Fruit fly (Drosophila melanogaster): ENCODE data around the gene CG14443.

Gene CG14443

DNA sequence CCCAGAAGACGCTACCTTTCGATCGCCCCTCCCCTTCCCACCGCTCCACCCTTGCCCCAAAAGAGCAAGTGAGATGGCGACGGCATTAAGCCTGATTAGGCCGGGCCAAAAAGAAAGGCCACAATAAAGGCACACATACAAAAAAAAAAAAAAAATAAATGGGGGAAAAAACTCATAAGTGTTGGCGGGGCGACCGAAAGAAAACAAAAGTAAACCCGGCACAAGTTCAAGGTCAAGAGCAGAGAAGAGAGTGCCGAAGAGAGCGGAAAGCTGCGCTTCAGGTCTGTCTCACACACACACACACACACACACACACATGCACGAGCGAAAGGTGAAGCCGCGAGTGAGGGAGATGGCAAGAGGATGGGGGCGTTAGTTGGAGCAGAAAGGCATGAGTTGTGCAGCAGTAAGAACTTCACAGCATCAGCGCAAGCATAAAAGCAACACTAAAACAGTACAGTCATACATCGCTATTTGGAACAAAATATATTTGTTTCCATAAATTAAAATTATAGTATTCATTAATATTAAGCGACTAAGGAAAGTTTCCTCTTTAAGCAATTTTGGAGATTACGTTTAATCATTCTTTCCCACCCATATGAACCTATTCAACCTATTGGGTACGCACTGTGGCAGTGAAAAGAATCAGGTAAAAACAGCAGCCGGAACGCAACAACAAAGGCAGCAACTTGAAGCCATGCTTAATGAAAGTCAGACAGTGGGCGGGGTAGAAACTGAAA is 9.6 kb upstream of the CG14443 start (continued):
- TF ChIP-seq dati (GFP tag; IDR thresholded peaks at IDR 0.05) (no peak), pan (optimal IDR thresholded peaks at IDR 0.05) (no peak), pan (GFP tag; optimal IDR thresholded peaks at IDR 0.05 in 1 of 2, IDR thresholded peaks at IDR 0.05 in 1 of 2) (peak in 1 of 2 experiments; percentile 38), CG11504 (tag; optimal IDR thresholded peaks at IDR 0.05) (peak; percentile 30), CG17829 (tag; optimal IDR thresholded peaks at IDR 0.05) (peak; percentile 0), CG10274 (GFP tag; optimal IDR thresholded peaks at IDR 0.05) (no peak), Oli (tag; optimal IDR thresholded peaks at IDR 0.05) (peak; percentile 24), Ptx1 (GFP tag; IDR thresholded peaks at IDR 0.05) (peak; percentile 29; the same call in 1 of the 2 replicates), CG18764 (GFP tag; optimal IDR thresholded peaks at IDR 0.05) (no peak), CG30020 (tag; optimal IDR thresholded peaks at IDR 0.05) (no peak), Gug (GFP tag; IDR thresholded peaks at IDR 0.05) (peak; percentile 32; the same call in 1 of the 4 replicates), dpn (GFP tag; optimal IDR thresholded peaks at IDR 0.05) (peak in 1 of 2 experiments; percentile 5), Sox102F (GFP tag; optimal IDR thresholded peaks at IDR 0.05) (peak; percentile 9), ind (GFP tag; optimal IDR thresholded peaks at IDR 0.05) (peak; percentile 4), unpg (GFP tag; optimal IDR thresholded peaks at IDR 0.05) (peak; percentile 32), cato (GFP tag; optimal IDR thresholded peaks at IDR 0.05; ENCODE audit: borderline replicate concordance) (no peak), gsb-n (tag; optimal IDR thresholded peaks at IDR 0.05) (peak; percentile 21), Xrp1 (GFP tag; IDR thresholded peaks at IDR 0.05) (peak; percentile 70), Abd-B (GFP tag; optimal IDR thresholded peaks at IDR 0.05) (peak; percentile 56), Eip74EF (GFP tag; optimal IDR thresholded peaks at IDR 0.05) (peak in 1 of 2 experiments; percentile 4), CG15011 (GFP tag; optimal IDR thresholded peaks at IDR 0.05) (no peak), CG11695 (GFP tag; IDR thresholded peaks at IDR 0.05) (peak; percentile 31; the same call in 1 of the 3 replicates), H15 (GFP tag; IDR thresholded peaks at IDR 0.05) (no peak), sc (optimal IDR thresholded peaks at IDR 0.05) (no peak), sc (GFP tag; optimal IDR thresholded peaks at IDR 0.05) (peak; percentile 5), CG16815 (GFP tag; optimal IDR thresholded peaks at IDR 0.05) (peak; percentile 4), cg (GFP tag; optimal IDR thresholded peaks at IDR 0.05) (peak; percentile 32), esg (GFP tag; conservative IDR thresholded peaks at IDR 0.05) (peak; percentile 34; the same call in 1 of the 2 replicates), CG30403 (GFP tag; optimal IDR thresholded peaks at IDR 0.05) (peak; percentile 31), B-H2 (GFP tag; optimal IDR thresholded peaks at IDR 0.05) (no peak), Hsf (GFP tag; optimal IDR thresholded peaks at IDR 0.05) (no peak), CG8765 (GFP tag; IDR thresholded peaks at IDR 0.05) (0 out of 2 replicates have a peak, but pooled peaks have one; percentile 7), CG4730 (GFP tag; IDR thresholded peaks at IDR 0.05) (0 out of 2 replicates have a peak, but pooled peaks have one; percentile 31), Taf1 (GFP tag; IDR thresholded peaks at IDR 0.05) (no peak), otp (GFP tag; IDR thresholded peaks at IDR 0.05) (peak; percentile 31; the same call in 1 of the 3 replicates), Blimp-1 (GFP tag; optimal IDR thresholded peaks at IDR 0.05) (peak; percentile 99), phol (tag; optimal IDR thresholded peaks at IDR 0.05) (peak; percentile 47), trem (tag; optimal IDR thresholded peaks at IDR 0.05) (peak; percentile 11), Rfx (GFP tag; IDR thresholded peaks at IDR 0.05) (peak; percentile 56; the same call in 1 of the 2 replicates), CG12391 (tag; optimal IDR thresholded peaks at IDR 0.05) (peak; percentile 20), lilli (GFP tag; optimal IDR thresholded peaks at IDR 0.05) (no peak), CTCF (GFP tag; optimal IDR thresholded peaks at IDR 0.05) (no peak), CG13424 (tag; optimal IDR thresholded peaks at IDR 0.05) (peak; percentile 27), tgo (GFP tag; IDR thresholded peaks at IDR 0.05) (peak; percentile 33; the same call in 1 of the 3 replicates), CG4820 (GFP tag; optimal IDR thresholded peaks at IDR 0.05) (peak; percentile 29), CG31441 (GFP tag; IDR thresholded peaks at IDR 0.05) (peak; percentile 33; the same call in 1 of the 2 replicates), twi (tag; optimal IDR thresholded peaks at IDR 0.05) (no peak), CG4404 (GFP tag; IDR thresholded peaks at IDR 0.05) (peak; percentile 27; the same call in 1 of the 2 replicates), lmd (GFP tag; IDR thresholded peaks at IDR 0.05) (peak; percentile 34; the same call in 1 of the 2 replicates)

All from whole organism, embryonic.